Worm (Caenorhabditis elegans) whole organism, young adult: ENCODE results near the gene F02D8.1.

ENCODE experiments used
- B0019.2 ChIP-seq: fragments of 200-800 bp; sonication (Bioruptor generic); conservative IDR thresholded peaks from 2 replicates; pipeline ENCODE4 v1.3.6; 2022; ENCODE audit warnings: missing genetic modification reagents, missing genetic modification characterization, missing compliant biosample characterization
- C17E4.6 ChIP-seq: fragments of 200-800 bp; sonication (Bioruptor generic); IDR thresholded peaks from 2 replicates; pipeline ENCODE4 v1.3.6; 2022; ENCODE audit warnings: missing genetic modification reagents, missing genetic modification characterization, missing compliant biosample characterization
- D2030.7 ChIP-seq: fragments of 200-800 bp; sonication (Bioruptor generic); IDR thresholded peaks from 2 replicates; pipeline ENCODE4 v1.3.6; 2022; ENCODE audit warnings: missing genetic modification reagents, missing genetic modification characterization, missing compliant biosample characterization
- F10E7.11 ChIP-seq: sonication (generic microtip); optimal IDR thresholded peaks from 2 replicates; lab custom pipeline; 2017; ENCODE audit warnings: mild to moderate bottlenecking, missing genetic modification characterization, moderate library complexity, missing compliant biosample characterization
- F23B12.7 ChIP-seq: sonication (generic microtip); optimal IDR thresholded peaks from 2 replicates; lab custom pipeline; 2017; ENCODE audit warnings: missing genetic modification characterization, mild to moderate bottlenecking, missing compliant biosample characterization, antibody characterized with exemption, moderate library complexity; ENCODE audit not compliant: insufficient read depth
- F33H1.4 ChIP-seq: fragments of 200-800 bp; sonication (Bioruptor generic); IDR thresholded peaks from 2 replicates; pipeline ENCODE4 v1.3.6; 2022; ENCODE audit warnings: missing genetic modification reagents, missing genetic modification characterization, missing compliant biosample characterization
- F55B11.4 ChIP-seq: sonication (generic microtip); optimal IDR thresholded peaks from 2 replicates; lab custom pipeline; 2016; ENCODE audit warnings: missing compliant biosample characterization, missing genetic modification characterization, borderline replicate concordance; ENCODE audit not compliant: insufficient read depth
- F57C9.4 ChIP-seq: sonication (generic microtip); optimal IDR thresholded peaks from 2 replicates; lab custom pipeline; 2017; ENCODE audit warnings: mild to moderate bottlenecking, missing genetic modification characterization, missing compliant biosample characterization
- T26A5.8 ChIP-seq: sonication (generic microtip); optimal IDR thresholded peaks from 2 replicates; lab custom pipeline; 2016; ENCODE audit warnings: missing genetic modification characterization, missing compliant biosample characterization
- Y56A3A.18 ChIP-seq: fragments of 200-800 bp; sonication (Bioruptor generic); IDR thresholded peaks from 2 replicates; pipeline ENCODE4 v1.3.6; 2022; ENCODE audit warnings: missing genetic modification reagents, missing genetic modification characterization, missing compliant biosample characterization
- Y79H2A.3 ChIP-seq: fragments of 200-800 bp; sonication (Bioruptor generic); conservative IDR thresholded peaks from 2 replicates; pipeline ENCODE4 v1.3.6; 2022; ENCODE audit warnings: missing genetic modification reagents, missing genetic modification characterization, missing compliant biosample characterization
- aptf-3 ChIP-seq: fragments of 200-800 bp; sonication (Bioruptor generic); IDR thresholded peaks from 2 replicates; pipeline ENCODE4 v1.3.6; 2022; ENCODE audit warnings: missing genetic modification characterization, missing compliant biosample characterization
- attf-5 ChIP-seq: fragments of 200-800 bp; sonication (Bioruptor generic); optimal IDR thresholded peaks from 2 replicates; lab custom pipeline; 2018; ENCODE audit warnings: mild to moderate bottlenecking, missing genetic modification characterization, missing compliant biosample characterization
- cebp-2 ChIP-seq: fragments of 200-800 bp; sonication (Bioruptor generic); IDR thresholded peaks from 2 replicates; pipeline ENCODE4 v1.3.6; 2022; ENCODE audit warnings: missing genetic modification characterization, missing compliant biosample characterization
- dox-1 ChIP-seq: fragments of 200-800 bp; sonication (Bioruptor generic); IDR thresholded peaks from 2 replicates; pipeline ENCODE4 v1.3.6; 2022; ENCODE audit warnings: missing genetic modification reagents, missing genetic modification characterization, missing compliant biosample characterization
- dpff-1 ChIP-seq: sonication (generic microtip); optimal IDR thresholded peaks from 2 replicates; lab custom pipeline; 2017; ENCODE audit warnings: mild to moderate bottlenecking, missing genetic modification characterization, missing compliant biosample characterization
- egl-18 ChIP-seq: fragments of 200-800 bp; sonication (Bioruptor generic); IDR thresholded peaks from 2 replicates; pipeline ENCODE4 v1.3.6; 2022; ENCODE audit warnings: missing genetic modification reagents, missing genetic modification characterization, missing compliant biosample characterization
- ets-4 ChIP-seq: fragments of 200-800 bp; sonication (Bioruptor generic); optimal IDR thresholded peaks from 2 replicates; lab custom pipeline; 2018; ENCODE audit warnings: mild to moderate bottlenecking, missing genetic modification characterization, missing compliant biosample characterization
- gei-17 ChIP-seq: fragments of 200-800 bp; sonication (Bioruptor generic); optimal IDR thresholded peaks from 2 replicates; lab custom pipeline; 2018; ENCODE audit warnings: mild to moderate bottlenecking, missing genetic modification characterization, missing compliant biosample characterization
- him-1 ChIP-seq: sonication (generic microtip); optimal IDR thresholded peaks from 2 replicates; lab custom pipeline; 2016; ENCODE audit warnings: missing genotype, missing genetic modification reagents, missing genetic modification characterization, missing compliant biosample characterization
- hrde-1 ChIP-seq: sonication (generic microtip); optimal IDR thresholded peaks from 2 replicates; lab custom pipeline; 2016; ENCODE audit warnings: missing genetic modification characterization, mild to moderate bottlenecking, missing compliant biosample characterization, moderate library complexity, missing genotype, missing genetic modification reagents, borderline replicate concordance
- mcd-1 ChIP-seq: fragments of 200-800 bp; sonication (Bioruptor generic); IDR thresholded peaks from 2 replicates; pipeline ENCODE4 v1.3.6; 2022; ENCODE audit warnings: missing genetic modification reagents, missing genetic modification characterization, missing compliant biosample characterization
- mxl-1 ChIP-seq: sonication (generic microtip); optimal IDR thresholded peaks from 2 replicates; lab custom pipeline; 2016; ENCODE audit warnings: missing genetic modification characterization, missing compliant biosample characterization
- nfyb-1 ChIP-seq: fragments of 200-800 bp; sonication (Bioruptor generic); IDR thresholded peaks from 2 replicates; pipeline ENCODE4 v1.3.6; 2022; ENCODE audit warnings: missing genetic modification reagents, missing genetic modification characterization, missing compliant biosample characterization
- nhr-27 ChIP-seq: fragments of 200-800 bp; sonication (Bioruptor generic); optimal IDR thresholded peaks from 2 replicates; lab custom pipeline; 2018; ENCODE audit warnings: mild to moderate bottlenecking, missing genetic modification characterization, moderate library complexity, missing compliant biosample characterization
- nhr-80 ChIP-seq: sonication (generic microtip); optimal IDR thresholded peaks from 2 replicates; lab custom pipeline; 2016; ENCODE audit warnings: missing genetic modification characterization, missing compliant biosample characterization
- nhr-90 ChIP-seq: sonication (generic microtip); optimal IDR thresholded peaks from 2 replicates; lab custom pipeline; 2016; ENCODE audit warnings: missing genotype, mild to moderate bottlenecking, missing genetic modification characterization, missing compliant biosample characterization
- pbrm-1 ChIP-seq: fragments of 200-800 bp; sonication (Bioruptor generic); IDR thresholded peaks from 2 replicates; pipeline ENCODE4 v1.3.6; 2022; ENCODE audit warnings: missing genetic modification reagents, missing genetic modification characterization, missing compliant biosample characterization
- rec-8 ChIP-seq, 2 experiments: sonication (generic microtip); optimal IDR thresholded peaks; 2 replicates each; lab custom pipeline; 2016; ENCODE audit warnings: mild to moderate bottlenecking in 2 of 2, missing genetic modification characterization in 2 of 2, missing genetic modification reagents in 2 of 2, missing genotype in 2 of 2, missing biosample characterization in 1 of 2, missing compliant biosample characterization in 1 of 2, moderate library complexity in 1 of 2
- repo-1 ChIP-seq: sonication (generic microtip); optimal IDR thresholded peaks from 2 replicates; lab custom pipeline; 2017; ENCODE audit warnings: mild to moderate bottlenecking, missing genetic modification characterization, missing compliant biosample characterization
- snpc-3.4 ChIP-seq: sonication (generic microtip); optimal IDR thresholded peaks from 2 replicates; lab custom pipeline; 2017; ENCODE audit warnings: missing genetic modification characterization, mild to moderate bottlenecking, missing compliant biosample characterization, antibody characterized with exemption, moderate library complexity, missing genotype, missing genetic modification reagents
- snpc-4 ChIP-seq, 5 experiments: fragments of 150-350 bp in 1 of 5; sonication (generic microtip) in 4 of 5; optimal IDR thresholded peaks; 2 replicates each; lab custom pipeline; 2014 to 2018; ENCODE audit warnings: missing genetic modification characterization in 5 of 5, missing biosample characterization in 3 of 5, antibody characterized with exemption in 2 of 5, mild to moderate bottlenecking in 2 of 5, missing compliant biosample characterization in 2 of 5, missing genotype in 2 of 5, moderate library complexity in 2 of 5, missing genetic modification reagents in 1 of 5
- somi-1 ChIP-seq: fragments of 200-800 bp; sonication (Bioruptor generic); optimal IDR thresholded peaks from 2 replicates; lab custom pipeline; 2018; ENCODE audit warnings: mild to moderate bottlenecking, missing genetic modification characterization, missing compliant biosample characterization
- unc-130 ChIP-seq: sonication (generic microtip); optimal IDR thresholded peaks from 2 replicates; lab custom pipeline; 2016; ENCODE audit warnings: missing genetic modification reagents, missing genetic modification characterization, missing compliant biosample characterization
- unc-62 ChIP-seq: fragments of 150-350 bp; optimal IDR thresholded peaks from 2 replicates; lab custom pipeline; 2014; ENCODE audit warnings: missing biosample characterization, missing genetic modification reagents, missing genetic modification characterization
- ztf-18 ChIP-seq: sonication (generic microtip); optimal IDR thresholded peaks from 2 replicates; lab custom pipeline; 2016; ENCODE audit warnings: missing genotype, mild to moderate bottlenecking, missing genetic modification characterization, missing compliant biosample characterization
- ztf-3 ChIP-seq: fragments of 200-800 bp; sonication (Bioruptor generic); optimal IDR thresholded peaks from 2 replicates; lab custom pipeline; 2018; ENCODE audit warnings: mild to moderate bottlenecking, missing genetic modification characterization, missing compliant biosample characterization
- ztf-6 ChIP-seq: fragments of 200-800 bp; sonication (Bioruptor generic); IDR thresholded peaks from 2 replicates; pipeline ENCODE4 v1.3.6; 2022; ENCODE audit warnings: missing genetic modification reagents, missing genetic modification characterization, missing compliant biosample characterization

F02D8.1 gene

ce11 chrV:15012542-15013301 lies 34.2 kb upstream of the F02D8.1 start (continued):
- TF ChIP-seq egl-18 (no peak), cebp-2 (GFP tag; lab: Robert Waterston, UW) (no peak), nhr-80 (tag; lab: Kevin White, UChicago) (peak; percentile 9), rec-8 (tag; optimal IDR thresholded peaks at IDR 0.05; lab: Kevin White, UChicago) (no peak), mxl-1 (no peak), ets-4 (GFP tag; lab: Kevin White, UChicago) (no peak), T26A5.8 (no peak), nhr-27 (tag; lab: Kevin White, UChicago) (no peak), Y56A3A.18 (GFP tag; lab: Robert Waterston, UW) (no peak), ztf-3 (GFP tag; lab: Kevin White, UChicago) (no peak), aptf-3 (no peak), mcd-1 (GFP tag; lab: Robert Waterston, UW) (0 out of 2 replicates have a peak, but pooled peaks have one; percentile 34), snpc-3.4 (tag; lab: Kevin White, UChicago) (no peak), F10E7.11 (no peak), him-1 (peak; percentile 65), F23B12.7 (tag; lab: Kevin White, UChicago) (no peak), ztf-6 (GFP tag; lab: Robert Waterston, UW) (no peak), F33H1.4 (GFP tag; lab: Robert Waterston, UW) (no peak), nfyb-1 (GFP tag; lab: Robert Waterston, UW) (0 out of 2 replicates have a peak, but pooled peaks have one; percentile 62), snpc-4 (GFP tag; optimal IDR thresholded peaks at IDR 0.05; lab: Kevin White, UChicago) (no peak), snpc-4 (tag; optimal IDR thresholded peaks at IDR 0.05; lab: Kevin White, UChicago) (peak in 1 of 4 experiments; percentile 59), nhr-90 (tag; lab: Kevin White, UChicago) (no peak), unc-62 (GFP tag; lab: Kevin White, UChicago) (no peak), D2030.7 (GFP tag; lab: Robert Waterston, UW) (no peak), unc-130 (GFP tag; lab: Kevin White, UChicago) (no peak), repo-1 (tag; lab: Kevin White, UChicago) (no peak), ztf-18 (tag; lab: Kevin White, UChicago) (no peak), F57C9.4 (tag; lab: Kevin White, UChicago) (no peak), dpff-1 (tag; lab: Kevin White, UChicago) (no peak), dox-1 (GFP tag; lab: Robert Waterston, UW) (0 out of 2 replicates have a peak, but pooled peaks have one; percentile 29), somi-1 (GFP tag; lab: Kevin White, UChicago) (no peak), pbrm-1 (GFP tag; lab: Robert Waterston, UW) (peak; percentile 45; the same call in 1 of the 2 replicates), F55B11.4 (tag; lab: Kevin White, UChicago) (no peak), Y79H2A.3 (0 out of 2 replicates have a peak, but pooled peaks have one; percentile 31), B0019.2 (GFP tag; lab: Robert Waterston, UW) (0 out of 2 replicates have a peak, but pooled peaks have one; percentile 6), C17E4.6 (GFP tag; lab: Robert Waterston, UW) (no peak), gei-17 (GFP tag; lab: Kevin White, UChicago) (no peak), hrde-1 (no peak), attf-5 (GFP tag; lab: Kevin White, UChicago) (no peak)
- TF ChIP-seq, all 124 proteins: peak for 20
